Worm (Caenorhabditis elegans): ENCODE measurements around the gene gnrr-7.

DNA sequence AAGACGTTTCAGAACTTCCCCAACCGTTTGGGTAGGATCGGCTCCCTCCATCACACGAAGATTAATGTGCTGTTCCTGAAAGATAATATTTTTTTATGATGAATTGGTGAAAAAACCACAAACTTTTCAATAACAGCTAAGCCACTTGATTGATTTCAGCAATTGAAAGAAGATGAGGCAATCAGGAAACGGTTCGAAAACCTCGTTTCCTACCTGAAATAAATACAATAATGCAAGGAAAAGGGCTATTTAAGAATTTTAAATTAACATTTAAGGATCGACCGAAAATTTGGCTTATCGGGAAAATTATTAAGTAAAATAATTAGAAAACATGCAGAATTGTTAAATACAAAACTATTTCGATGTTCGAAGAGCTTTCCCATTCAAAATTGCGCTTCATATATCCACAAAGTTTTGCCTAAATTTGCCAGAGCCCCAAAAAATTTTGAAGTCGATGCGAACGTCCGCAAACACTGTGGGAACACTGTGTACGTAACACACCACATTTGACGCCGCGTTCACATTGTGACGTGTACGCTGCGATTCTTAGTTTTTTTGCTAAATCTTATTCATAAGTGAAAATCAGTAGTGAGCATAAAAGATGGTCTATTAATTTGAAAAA is 37.1 kb downstream of the gnrr-7 start, which contains the start of gene C34F6.9:
- TF ChIP-seq unc-62 (GFP tag; optimal IDR thresholded peaks at IDR 0.05) (no peak), pax-3 (tag; optimal IDR thresholded peaks at IDR 0.05) (no peak), nhr-237 (tag; optimal IDR thresholded peaks at IDR 0.05) (no peak), ceh-82 (tag; optimal IDR thresholded peaks at IDR 0.05) (no peak), nhr-76 (tag; optimal IDR thresholded peaks at IDR 0.05) (no peak), fkh-4 (tag; optimal IDR thresholded peaks at IDR 0.05; ENCODE audit: borderline replicate concordance) (no peak), swsn-7 (tag; optimal IDR thresholded peaks at IDR 0.05) (no peak)
